Worm (Caenorhabditis elegans) whole organism, midembryonic: ENCODE results near the gene wah-1.

Experiments used
- cog-1 ChIP-seq: sonication (generic microtip); optimal IDR thresholded peaks from 2 replicates; lab custom pipeline; 2016; ENCODE audit warnings: missing genetic modification characterization, missing compliant biosample characterization
- flt-1 ChIP-seq: fragments of 200-800 bp; sonication (Bioruptor generic); IDR thresholded peaks from 2 replicates; pipeline ENCODE4 v1.3.6; 2022; ENCODE audit warnings: missing genetic modification characterization, missing compliant biosample characterization
- med-1 ChIP-seq: sonication (generic microtip); optimal IDR thresholded peaks from 2 replicates; lab custom pipeline; 2017; ENCODE audit warnings: missing genetic modification characterization, mild to moderate bottlenecking, missing compliant biosample characterization, antibody characterized with exemption, missing genetic modification reagents; ENCODE audit not compliant: insufficient read depth
- ref-1 ChIP-seq: fragments of 200-800 bp; sonication (Bioruptor generic); conservative IDR thresholded peaks from 2 replicates; pipeline ENCODE4 v1.3.6; 2022; ENCODE audit warnings: missing genetic modification reagents, missing genetic modification characterization, missing compliant biosample characterization

- TF ChIP-seq ref-1 (GFP tag; lab: Robert Waterston, UW) (no peak), flt-1 (GFP tag; lab: Robert Waterston, UW) (no peak), cog-1 (no peak), med-1 (GFP tag; lab: Kevin White, UChicago) (no peak)
Measured at ce11 chrIII:12034311-12034710, 44.3 kb downstream of the wah-1 start.
